Fruit fly (Drosophila melanogaster): ENCODE results near the gene ND-B14.5A.
A peak's percentile ranks its signal among the peaks of the same experiment; 100 is the strongest.

ND-B14.5A gene

DNA sequence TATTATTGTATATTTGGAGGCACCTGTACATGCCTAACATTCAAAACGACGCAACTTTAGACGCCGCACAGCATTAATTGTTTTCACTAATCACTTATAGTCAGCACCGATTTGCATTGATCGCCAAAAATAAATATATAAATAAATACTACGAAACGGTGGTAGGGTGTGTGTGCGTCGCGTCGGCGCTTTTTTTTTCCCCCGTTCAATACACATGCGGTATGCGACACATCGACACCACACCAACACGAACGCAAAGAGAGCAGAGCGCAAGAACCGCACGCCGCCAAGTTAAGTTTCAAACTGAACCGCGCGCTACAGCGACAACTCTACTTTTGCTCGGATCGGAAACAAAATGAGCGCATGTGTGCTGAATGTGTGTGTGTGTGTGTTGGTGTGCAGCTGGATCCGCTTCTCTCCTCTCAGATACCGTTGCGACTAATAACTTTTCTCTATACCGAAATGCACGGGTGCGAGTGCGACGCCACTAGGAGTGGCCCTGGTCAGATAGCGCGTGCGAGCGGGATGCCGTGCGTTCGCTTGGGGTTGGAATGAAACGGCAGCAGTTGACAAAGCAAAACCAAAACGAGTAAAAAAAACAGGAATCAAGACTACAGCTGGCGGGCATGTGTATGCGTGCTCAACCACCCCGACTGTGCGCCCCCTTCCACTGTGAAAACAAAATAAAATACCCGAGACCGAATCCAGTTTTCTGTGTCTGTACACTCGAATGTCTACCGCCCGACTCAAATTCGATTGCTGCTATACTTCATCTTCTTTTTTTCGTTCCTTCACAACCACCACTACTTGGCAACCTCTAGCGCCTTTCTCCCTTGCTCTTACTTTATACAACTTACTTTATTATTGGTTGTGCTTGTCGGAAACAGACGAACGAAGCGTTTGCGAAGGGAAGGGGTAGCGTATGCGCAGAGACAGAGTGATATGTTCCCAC lies 49.0 kb upstream of the ND-B14.5A start, which contains the start of gene ph-d (continued):
- TF ChIP-seq sisA (GFP tag; IDR thresholded peaks at IDR 0.05) (peak; percentile 48), h (optimal IDR thresholded peaks at IDR 0.05) (no peak), CG6765 (GFP tag; optimal IDR thresholded peaks at IDR 0.05) (no peak), sr (GFP tag; IDR thresholded peaks at IDR 0.05) (no peak), CG6175 (GFP tag; IDR thresholded peaks at IDR 0.05) (peak; percentile 62; the same call in 2 of the 3 replicates), CG8089 (GFP tag; optimal IDR thresholded peaks at IDR 0.05) (no peak), NC2β (GFP tag; optimal IDR thresholded peaks at IDR 0.05) (no peak), Usf (GFP tag; optimal IDR thresholded peaks at IDR 0.05) (peak; percentile 5), Hr39 (optimal IDR thresholded peaks at IDR 0.05) (no peak), Scr (GFP tag; IDR thresholded peaks at IDR 0.05; ENCODE audit: partially characterized antibody) (no peak), CG12299 (tag; optimal IDR thresholded peaks at IDR 0.05) (peak; percentile 56)

DNA sequence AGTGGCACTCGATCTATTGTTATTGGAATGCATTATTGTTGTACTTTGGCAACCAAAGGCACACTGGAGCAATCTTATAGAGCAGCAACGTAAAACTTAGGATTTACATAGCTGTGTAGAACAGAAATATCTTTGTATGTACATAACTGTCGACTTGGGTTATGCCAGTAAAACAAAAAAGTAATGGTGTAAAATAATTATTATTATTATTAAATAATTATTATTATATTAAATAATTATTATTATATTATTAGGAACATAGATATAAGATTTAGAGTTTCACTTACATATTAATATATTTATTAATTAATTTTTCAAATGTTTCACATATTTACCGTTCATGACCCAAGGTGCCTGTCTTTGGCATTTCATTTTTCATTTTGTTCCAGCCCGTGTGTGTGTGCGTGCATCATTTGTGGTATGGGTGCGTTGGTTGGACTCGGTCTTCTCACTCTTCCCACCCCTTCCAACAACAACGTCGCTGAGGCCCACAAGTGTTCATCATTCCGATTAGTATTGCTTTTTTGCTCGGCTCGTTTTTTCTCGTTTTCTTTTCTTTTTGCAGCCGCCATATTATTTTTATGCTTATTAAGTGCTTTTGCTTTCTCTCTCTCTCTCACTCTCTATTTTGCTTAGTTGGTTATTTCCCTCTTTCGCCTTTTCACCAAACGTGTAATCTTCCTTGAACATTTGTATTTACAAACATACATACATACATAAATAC lies 48.2 kb upstream of the ND-B14.5A start:
- TF ChIP-seq fd3F (GFP tag; optimal IDR thresholded peaks at IDR 0.05): peak; percentile 94
- peak; percentile 93 for TF ChIP-seq CG17912 (GFP tag; optimal IDR thresholded peaks at IDR 0.05)
- peak; percentile 15 for TF ChIP-seq CG14965 (GFP tag; optimal IDR thresholded peaks at IDR 0.05; ENCODE audit: borderline replicate concordance)
- no peak for TF ChIP-seq Tbp (GFP tag; optimal IDR thresholded peaks at IDR 0.05)
- peak; percentile 29 for TF ChIP-seq Side (GFP tag; optimal IDR thresholded peaks at IDR 0.05)
- peak; percentile 73 for TF ChIP-seq E2f2 (GFP tag; IDR thresholded peaks at IDR 0.05)
- no peak for TF ChIP-seq CG12769 (tag; optimal IDR thresholded peaks at IDR 0.05)
- TF ChIP-seq chif (GFP tag; optimal IDR thresholded peaks at IDR 0.05): peak; percentile 70 to 86
- peak; percentile 75 for TF ChIP-seq toy (GFP tag; IDR thresholded peaks at IDR 0.05)
- TF ChIP-seq E2f1 (GFP tag; IDR thresholded peaks at IDR 0.05): peak; percentile 91
- peak; percentile 94 for TF ChIP-seq B-H2 (GFP tag; optimal IDR thresholded peaks at IDR 0.05)
- TF ChIP-seq CG1602 (GFP tag; optimal IDR thresholded peaks at IDR 0.05): peak; percentile 95
- TF ChIP-seq Xbp1 (GFP tag; optimal IDR thresholded peaks at IDR 0.05): peak; percentile 93
- TF ChIP-seq wdn (GFP tag; IDR thresholded peaks at IDR 0.05): peak; percentile 83
- peak; percentile 91 for TF ChIP-seq Rfx (GFP tag; IDR thresholded peaks at IDR 0.05)
- no peak for TF ChIP-seq hkb (optimal IDR thresholded peaks at IDR 0.05)
- TF ChIP-seq hkb (GFP tag; IDR thresholded peaks at IDR 0.05): peak; percentile 93
- peak; percentile 99 for TF ChIP-seq gem (tag; optimal IDR thresholded peaks at IDR 0.05)
- peak; percentile 60 for TF ChIP-seq Mad (GFP tag; optimal IDR thresholded peaks at IDR 0.05)
- TF ChIP-seq dmrt99B (tag; optimal IDR thresholded peaks at IDR 0.05): peak; percentile 99
- peak; percentile 83 for TF ChIP-seq Jarid2 (GFP tag; optimal IDR thresholded peaks at IDR 0.05)
- TF ChIP-seq CG15011 (GFP tag; optimal IDR thresholded peaks at IDR 0.05): peak; percentile 77
- TF ChIP-seq CG4328 (GFP tag; optimal IDR thresholded peaks at IDR 0.05): peak; percentile 98
- TF ChIP-seq NC2β (GFP tag; optimal IDR thresholded peaks at IDR 0.05): peak; percentile 76
- peak; percentile 81 for TF ChIP-seq corto (GFP tag; optimal IDR thresholded peaks at IDR 0.05)
- peak; percentile 90 for TF ChIP-seq CG32772 (GFP tag; IDR thresholded peaks at IDR 0.05)
- no peak for TF ChIP-seq kni (GFP tag; optimal IDR thresholded peaks at IDR 0.05)
- TF ChIP-seq luna (GFP tag; optimal IDR thresholded peaks at IDR 0.05): peak; percentile 28
- 0 out of 2 replicates have a peak, but pooled peaks have one; percentile 25 for TF ChIP-seq cas (GFP tag; IDR thresholded peaks at IDR 0.05)
- peak; percentile 99 for TF ChIP-seq nmo (GFP tag; optimal IDR thresholded peaks at IDR 0.05)
- TF ChIP-seq CG6689 (GFP tag; IDR thresholded peaks at IDR 0.05): peak; percentile 96
- peak; percentile 98 for TF ChIP-seq Asciz (GFP tag; optimal IDR thresholded peaks at IDR 0.05)
- TF ChIP-seq CG15601 (tag; optimal IDR thresholded peaks at IDR 0.05): peak; percentile 97
- TF ChIP-seq Dip3 (GFP tag; optimal IDR thresholded peaks at IDR 0.05): peak; percentile 80
- peak; percentile 69 for TF ChIP-seq her (GFP tag; optimal IDR thresholded peaks at IDR 0.05)
- TF ChIP-seq Atf-2 (GFP tag; optimal IDR thresholded peaks at IDR 0.05): peak; percentile 80
- TF ChIP-seq Dp (GFP tag; optimal IDR thresholded peaks at IDR 0.05): peak; percentile 4
